Worm (Caenorhabditis elegans) whole organism, midembryonic: ENCODE measurements around the gene clec-163.
"Not testable (repeated sequence)": the region's sequence is repeated elsewhere in the genome, so short reads cannot be mapped to it uniquely, and the experiment has no call there.

Experiments
- T22C8.4 ChIP-seq: fragments of 200-800 bp; sonication (Bioruptor generic); IDR thresholded peaks from 2 replicates; pipeline ENCODE4 v1.3.6; 2022; ENCODE audit warnings: missing genetic modification characterization, missing compliant biosample characterization
- cog-1 ChIP-seq: sonication (generic microtip); optimal IDR thresholded peaks from 2 replicates; lab custom pipeline; 2016; ENCODE audit warnings: missing genetic modification characterization, missing compliant biosample characterization
- klf-2 ChIP-seq: fragments of 200-800 bp; sonication (Bioruptor generic); conservative IDR thresholded peaks from 2 replicates; pipeline ENCODE4 v1.3.6; 2022; ENCODE audit warnings: missing genetic modification reagents, missing genetic modification characterization, missing compliant biosample characterization
- ref-1 ChIP-seq: fragments of 200-800 bp; sonication (Bioruptor generic); conservative IDR thresholded peaks from 2 replicates; pipeline ENCODE4 v1.3.6; 2022; ENCODE audit warnings: missing genetic modification reagents, missing genetic modification characterization, missing compliant biosample characterization
- ztf-23 ChIP-seq: fragments of 200-800 bp; sonication (Bioruptor generic); IDR thresholded peaks from 2 replicates; pipeline ENCODE4 v1.3.6; 2022; ENCODE audit warnings: missing genetic modification reagents, missing genetic modification characterization, missing compliant biosample characterization

DNA sequence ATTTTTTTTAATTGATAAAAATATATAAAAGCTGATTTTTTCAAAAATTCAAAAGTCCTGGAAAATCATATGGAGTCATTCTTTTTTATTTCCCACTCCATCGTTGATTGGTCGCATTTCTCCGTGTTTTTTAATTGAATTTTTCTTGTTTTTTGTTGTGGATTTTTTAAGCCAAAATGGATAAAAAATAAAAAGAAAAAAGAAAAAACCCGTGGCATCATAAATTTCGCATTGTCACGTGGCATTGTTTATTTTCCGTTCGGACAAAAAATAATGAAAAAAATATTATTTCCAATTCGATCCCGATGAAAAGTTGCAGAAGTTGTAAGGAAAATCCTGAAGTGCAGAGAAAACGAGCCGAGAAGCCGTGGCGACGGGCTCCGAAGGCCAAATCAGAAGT is 11.5 kb downstream of the clec-163 start, which contains the start of gene klp-7:
- not testable (repeated sequence) for TF ChIP-seq cog-1 (tag; lab: Kevin White, UChicago); ztf-23 (GFP tag; lab: Robert Waterston, UW); T22C8.4 (GFP tag; lab: Robert Waterston, UW); klf-2; ref-1 (GFP tag; lab: Robert Waterston, UW)
